Fruit fly (Drosophila melanogaster) whole organism, embryonic: ENCODE measurements around the gene eco.
A peak's percentile ranks its signal among the peaks of the same experiment; 100 is the strongest.

Experiments
- Abd-B ChIP-seq: fragments of 200-800 bp; sonication (Bioruptor generic); optimal IDR thresholded peaks from 2 replicates; lab custom pipeline; 2018; ENCODE audit warnings: missing biosample characterization, mild to moderate bottlenecking, missing genetic modification characterization, moderate library complexity
- Adf1 ChIP-seq: fragments of 200-800 bp; sonication (Bioruptor generic); IDR thresholded peaks from 2 replicates; pipeline ENCODE4 v1.3.6; 2022; ENCODE audit warnings: missing biosample characterization, missing genetic modification characterization
- Asciz ChIP-seq: fragments of 200-800 bp; sonication (Bioruptor generic); optimal IDR thresholded peaks from 2 replicates; lab custom pipeline; 2017; ENCODE audit warnings: missing biosample characterization, mild to moderate bottlenecking, missing genetic modification characterization, missing genetic modification reagents
- B-H1 ChIP-seq: fragments of 200-800 bp; sonication (Bioruptor generic); IDR thresholded peaks from 3 replicates; pipeline ENCODE4 v1.3.6; 2022; ENCODE audit warnings: missing biosample characterization, missing genetic modification characterization
- CG11695 ChIP-seq: fragments of 200-800 bp; sonication (Bioruptor generic); IDR thresholded peaks from 3 replicates; pipeline ENCODE4 v1.3.6; 2022; ENCODE audit warnings: missing biosample characterization, missing genetic modification characterization
- CG12155 ChIP-seq: fragments of 200-800 bp; sonication (Bioruptor generic); optimal IDR thresholded peaks from 3 replicates; lab custom pipeline; 2016; ENCODE audit warnings: missing biosample characterization, missing genetic modification characterization
- CG12769 ChIP-seq: fragments of 200-800 bp; sonication (Bioruptor generic); optimal IDR thresholded peaks from 2 replicates; lab custom pipeline; 2019; ENCODE audit warnings: missing biosample characterization, mild to moderate bottlenecking, missing genetic modification characterization, moderate library complexity
- CG12942 ChIP-seq: fragments of 200-800 bp; sonication (Bioruptor generic); optimal IDR thresholded peaks from 3 replicates; lab custom pipeline; 2016; ENCODE audit warnings: missing biosample characterization, missing genetic modification characterization
- CG1602 ChIP-seq: fragments of 200-800 bp; sonication (Bioruptor generic); optimal IDR thresholded peaks from 3 replicates; lab custom pipeline; 2016; ENCODE audit warnings: missing biosample characterization, missing genetic modification characterization
- CG1603 ChIP-seq: fragments of 200-800 bp; sonication (Bioruptor generic); optimal IDR thresholded peaks from 2 replicates; lab custom pipeline; 2019; ENCODE audit warnings: missing biosample characterization, mild to moderate bottlenecking, missing genetic modification characterization, moderate library complexity
- CG31441 ChIP-seq: fragments of 200-800 bp; sonication (Bioruptor generic); IDR thresholded peaks from 2 replicates; pipeline ENCODE4 v1.3.6; 2022; ENCODE audit warnings: missing biosample characterization, missing genetic modification characterization
- CG32532 ChIP-seq: fragments of 200-800 bp; sonication (Bioruptor generic); IDR thresholded peaks from 2 replicates; pipeline ENCODE4 v1.3.6; 2022; ENCODE audit warnings: missing biosample characterization, missing genetic modification characterization
- CG32767 ChIP-seq: fragments of 200-800 bp; sonication (Bioruptor generic); IDR thresholded peaks from 2 replicates; pipeline ENCODE4 v1.3.6; 2022; ENCODE audit warnings: missing biosample characterization, missing genetic modification characterization
- CG3838 ChIP-seq: fragments of 200-800 bp; sonication (Bioruptor generic); optimal IDR thresholded peaks from 3 replicates; lab custom pipeline; 2016; ENCODE audit warnings: missing biosample characterization, missing genetic modification characterization
- CG4360 ChIP-seq: fragments of 200-800 bp; sonication (Bioruptor generic); IDR thresholded peaks from 2 replicates; pipeline ENCODE4 v1.3.6; 2022; ENCODE audit warnings: missing biosample characterization, missing genetic modification characterization
- CG6854 ChIP-seq: fragments of 200-800 bp; sonication (Bioruptor generic); optimal IDR thresholded peaks from 3 replicates; lab custom pipeline; 2017; ENCODE audit warnings: missing biosample characterization, mild to moderate bottlenecking, missing genetic modification characterization
- CG7372 ChIP-seq: fragments of 200-800 bp; sonication (Bioruptor generic); IDR thresholded peaks from 2 replicates; pipeline ENCODE4 v1.3.6; 2022; ENCODE audit warnings: missing biosample characterization, missing genetic modification characterization
- CG7928 ChIP-seq: fragments of 200-800 bp; sonication (Bioruptor generic); optimal IDR thresholded peaks from 2 replicates; lab custom pipeline; 2017; ENCODE audit warnings: missing biosample characterization, mild to moderate bottlenecking, missing genetic modification characterization
- CG8924 ChIP-seq: fragments of 200-800 bp; optimal IDR thresholded peaks from 3 replicates; lab custom pipeline; 2019; ENCODE audit warnings: missing biosample characterization, mild to moderate bottlenecking, missing genetic modification characterization, moderate library complexity
- Chrac-16 ChIP-seq: fragments of 200-800 bp; sonication (Bioruptor generic); optimal IDR thresholded peaks from 3 replicates; lab custom pipeline; 2016; ENCODE audit warnings: missing biosample characterization, missing genetic modification characterization
- Dad ChIP-seq: fragments of 200-800 bp; sonication (Bioruptor generic); optimal IDR thresholded peaks from 3 replicates; lab custom pipeline; 2016; ENCODE audit warnings: missing biosample characterization, missing genetic modification characterization
- Dip2 ChIP-seq: fragments of 200-800 bp; sonication (Bioruptor generic); IDR thresholded peaks from 2 replicates; pipeline ENCODE4 v1.3.6; 2022; ENCODE audit warnings: missing biosample characterization, missing genetic modification characterization
- HHEX ChIP-seq: fragments of 200-800 bp; sonication (Bioruptor generic); optimal IDR thresholded peaks from 3 replicates; lab custom pipeline; 2017; ENCODE audit warnings: missing biosample characterization, mild to moderate bottlenecking, missing genetic modification characterization, missing genetic modification reagents
- HLHmδ ChIP-seq: fragments of 200-800 bp; sonication (Bioruptor generic); optimal IDR thresholded peaks from 2 replicates; lab custom pipeline; 2018; ENCODE audit warnings: missing biosample characterization, mild to moderate bottlenecking, missing genetic modification characterization, moderate library complexity
- Hr51 ChIP-seq, 2 experiments: fragments of 200-800 bp; sonication (Bioruptor generic); optimal IDR thresholded peaks; 2 replicates in 1 of 2; 3 replicates in 1 of 2; lab custom pipeline; 2016 to 2018; ENCODE audit warnings: missing biosample characterization in 2 of 2, missing genetic modification characterization in 2 of 2, mild to moderate bottlenecking in 1 of 2, moderate library complexity in 1 of 2
- Jarid2 ChIP-seq: fragments of 200-800 bp; sonication (Bioruptor generic); optimal IDR thresholded peaks from 3 replicates; lab custom pipeline; 2017; ENCODE audit warnings: mild to moderate bottlenecking, missing biosample characterization, missing genetic modification reagents, missing genetic modification characterization
- MESR4 ChIP-seq: fragments of 200-800 bp; sonication (Bioruptor generic); optimal IDR thresholded peaks from 2 replicates; lab custom pipeline; 2018; ENCODE audit warnings: missing biosample characterization, mild to moderate bottlenecking, missing genetic modification characterization, moderate library complexity
- MTF-1 ChIP-seq: fragments of 200-800 bp; sonication (Bioruptor generic); optimal IDR thresholded peaks from 2 replicates; lab custom pipeline; 2018; ENCODE audit warnings: missing biosample characterization, mild to moderate bottlenecking, missing genetic modification characterization, borderline replicate concordance
- Med ChIP-seq: fragments of 200-800 bp; sonication (Bioruptor generic); peaks from one replicate; lab custom pipeline; 2016; ENCODE audit warnings: missing biosample characterization, missing genetic modification characterization, mild to moderate bottlenecking, inconsistent platforms, moderate library complexity
- NC2β ChIP-seq: fragments of 200-800 bp; sonication (Bioruptor generic); optimal IDR thresholded peaks from 2 replicates; lab custom pipeline; 2016; ENCODE audit warnings: missing biosample characterization, missing genetic modification characterization
- Rfx ChIP-seq: fragments of 200-800 bp; sonication (Bioruptor generic); IDR thresholded peaks from 2 replicates; pipeline ENCODE4 v1.3.6; 2022; ENCODE audit warnings: missing biosample characterization, missing genetic modification characterization
- Trl ChIP-seq, 3 experiments: fragments of >200 bp in 2 of 3; fragments of 200-800 bp in 1 of 3; sonication (Bioruptor generic) in 1 of 3; optimal IDR thresholded peaks; 2 replicates in 1 of 3; 3 replicates in 2 of 3; lab custom pipeline; 2016 to 2017; ENCODE audit warnings: missing biosample characterization in 1 of 3, missing genetic modification characterization in 1 of 3
- amos ChIP-seq: fragments of 200-800 bp; sonication (Bioruptor generic); IDR thresholded peaks from 2 replicates; pipeline ENCODE4 v1.3.6; 2022; ENCODE audit warnings: missing biosample characterization, missing genetic modification characterization; ENCODE audit not compliant: partially characterized antibody
- caup ChIP-seq: fragments of 200-800 bp; sonication (Bioruptor generic); optimal IDR thresholded peaks from 3 replicates; lab custom pipeline; 2017; ENCODE audit warnings: missing biosample characterization, mild to moderate bottlenecking, missing genetic modification characterization, moderate library complexity; ENCODE audit not compliant: severe bottlenecking
- chinmo ChIP-seq: fragments of 200-800 bp; sonication (Bioruptor generic); IDR thresholded peaks from 4 replicates; pipeline ENCODE4 v1.3.6; 2022; ENCODE audit warnings: missing biosample characterization, missing genetic modification characterization; ENCODE audit not compliant: partially characterized antibody
- danr ChIP-seq: fragments of 200-800 bp; sonication (Bioruptor generic); IDR thresholded peaks from 2 replicates; pipeline ENCODE4 v1.3.6; 2022; ENCODE audit warnings: missing biosample characterization, missing genetic modification characterization
- inv ChIP-seq: fragments of 200-800 bp; sonication (Bioruptor generic); IDR thresholded peaks from 2 replicates; pipeline ENCODE4 v1.3.6; 2022; ENCODE audit warnings: missing biosample characterization, missing genetic modification characterization; ENCODE audit not compliant: partially characterized antibody
- jumu ChIP-seq: fragments of 200-800 bp; sonication (Bioruptor generic); optimal IDR thresholded peaks from 3 replicates; lab custom pipeline; 2016; ENCODE audit warnings: missing biosample characterization, missing genetic modification characterization
- kah ChIP-seq: fragments of 200-800 bp; sonication (Bioruptor generic); optimal IDR thresholded peaks from 2 replicates; lab custom pipeline; 2018; ENCODE audit warnings: missing biosample characterization, mild to moderate bottlenecking, missing genetic modification characterization
- mld ChIP-seq: fragments of 200-800 bp; sonication (Bioruptor generic); IDR thresholded peaks from 3 replicates; pipeline ENCODE4 v1.3.6; 2022; ENCODE audit warnings: missing biosample characterization, missing genetic modification characterization; ENCODE audit not compliant: partially characterized antibody
- org-1 ChIP-seq: fragments of 200-800 bp; sonication (Bioruptor generic); optimal IDR thresholded peaks from 2 replicates; lab custom pipeline; 2017; ENCODE audit warnings: missing biosample characterization, missing genetic modification characterization
- pan ChIP-seq, 4 experiments: fragments of >200 bp in 3 of 4; fragments of 200-800 bp in 1 of 4; sonication (Bioruptor generic) in 1 of 4; optimal IDR thresholded peaks in 3 of 4; IDR thresholded peaks in 1 of 4; 2 replicates each; pipeline versions ENCODE4 v1.3.6 to Lab custom; 2017 to 2022; ENCODE audit warnings: missing biosample characterization in 2 of 4, missing genetic modification characterization in 2 of 4, mixed read lengths in 1 of 4
- sd ChIP-seq: fragments of 200-800 bp; sonication (Bioruptor generic); optimal IDR thresholded peaks from 3 replicates; lab custom pipeline; 2018; ENCODE audit warnings: missing biosample characterization, mild to moderate bottlenecking, missing genetic modification characterization, moderate library complexity
- ssp ChIP-seq: fragments of 200-800 bp; sonication (Bioruptor generic); IDR thresholded peaks from 2 replicates; pipeline ENCODE4 v1.3.6; 2022; ENCODE audit warnings: missing biosample characterization, missing genetic modification characterization
- sug ChIP-seq: fragments of 200-800 bp; optimal IDR thresholded peaks from 2 replicates; lab custom pipeline; 2019; ENCODE audit warnings: missing biosample characterization, mild to moderate bottlenecking, missing genetic modification characterization, moderate library complexity
- wdn ChIP-seq: fragments of 200-800 bp; sonication (Bioruptor generic); IDR thresholded peaks from 2 replicates; pipeline ENCODE4 v1.3.6; 2022; ENCODE audit warnings: missing biosample characterization, missing genetic modification characterization
- wek ChIP-seq: fragments of 200-800 bp; sonication (Bioruptor generic); optimal IDR thresholded peaks from 3 replicates; lab custom pipeline; 2018; ENCODE audit warnings: missing biosample characterization, mild to moderate bottlenecking, missing genetic modification characterization, moderate library complexity

eco gene

DNA sequence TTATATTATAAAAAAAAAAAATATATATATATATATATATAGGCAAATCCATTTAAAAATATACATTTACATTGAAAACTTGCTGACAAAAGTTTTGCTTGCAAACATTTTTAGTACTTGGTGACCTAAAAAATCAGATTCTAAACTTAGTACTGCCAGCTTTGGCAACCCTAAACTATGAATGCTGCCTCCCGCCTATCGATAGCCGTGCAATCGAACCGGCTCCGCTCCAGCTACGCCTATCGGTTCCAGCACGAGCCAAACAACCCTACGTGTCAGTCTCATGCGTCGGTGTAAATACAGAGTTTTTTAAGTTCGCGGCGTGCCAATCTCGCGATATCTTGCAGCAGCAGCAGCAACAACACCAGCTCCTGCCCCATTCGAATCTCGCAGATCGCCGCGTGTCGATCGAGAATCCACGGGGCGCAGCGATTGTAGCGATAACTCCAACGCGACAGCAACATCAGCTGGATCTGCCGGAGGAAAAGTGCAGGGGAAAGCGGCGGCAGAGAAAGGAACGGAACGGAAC is 21.2 kb upstream of the eco start, which contains the start of gene Sec63 (continued):
- TF ChIP-seq pan (optimal IDR thresholded peaks at IDR 0.05; lab: Kevin White, UChicago) = no peak
- TF ChIP-seq pan (GFP tag; optimal IDR thresholded peaks at IDR 0.05 in 1 of 2, IDR thresholded peaks at IDR 0.05 in 1 of 2) = peak in 1 of 2 experiments; percentile 54
- peak; percentile 75 for TF ChIP-seq inv (GFP tag; lab: Robert Waterston, UW)
- peak; percentile 87; the same call in 2 of the 3 replicates for TF ChIP-seq mld (GFP tag; lab: Robert Waterston, UW)
- TF ChIP-seq Hr51 (GFP tag; optimal IDR thresholded peaks at IDR 0.05; lab: Kevin White, UChicago) = peak; percentile 47 to 49
- peak; percentile 2 for TF ChIP-seq CG3838 (GFP tag; lab: Kevin White, UChicago)
- no peak for TF ChIP-seq B-H1 (GFP tag; lab: Robert Waterston, UW)
- peak; percentile 3 for TF ChIP-seq sug (tag; lab: Kevin White, UChicago)
- no peak for TF ChIP-seq kah
- TF ChIP-seq Chrac-16 (GFP tag; lab: Kevin White, UChicago) = peak; percentile 38
- TF ChIP-seq CG11695 (GFP tag; lab: Robert Waterston, UW) = no peak
- peak; percentile 34 for TF ChIP-seq HHEX
- peak; percentile 43; the same call in 1 of the 2 replicates for TF ChIP-seq CG7372 (GFP tag; lab: Robert Waterston, UW)
- TF ChIP-seq CG1602 (GFP tag; lab: Kevin White, UChicago) = no peak
- TF ChIP-seq Adf1 (GFP tag; lab: Robert Waterston, UW) = 0 out of 2 replicates have a peak, but pooled peaks have one; percentile 3
- TF ChIP-seq CG32532 (GFP tag; lab: Robert Waterston, UW) = peak; percentile 61
- TF ChIP-seq ssp (GFP tag; lab: Robert Waterston, UW) = 0 out of 2 replicates have a peak, but pooled peaks have one; percentile 30
- peak; percentile 36 for TF ChIP-seq Abd-B (GFP tag; lab: Kevin White, UChicago)
- TF ChIP-seq danr (GFP tag; lab: Robert Waterston, UW) = no peak
- TF ChIP-seq Dip2 = no peak
- peak; percentile 51; the same call in 1 of the 2 replicates for TF ChIP-seq CG31441 (GFP tag; lab: Robert Waterston, UW)
- TF ChIP-seq CG32767 (GFP tag; lab: Robert Waterston, UW) = peak; percentile 20; the same call in 1 of the 2 replicates
- peak; percentile 96 for TF ChIP-seq HLHmδ (GFP tag; lab: Kevin White, UChicago)
- TF ChIP-seq jumu (GFP tag; lab: Kevin White, UChicago) = peak; percentile 39
- no peak for TF ChIP-seq CG6854 (GFP tag; lab: Kevin White, UChicago)
- TF ChIP-seq CG1603 (tag; lab: Kevin White, UChicago) = peak; percentile 54
- peak; percentile 91 for TF ChIP-seq CG12155 (GFP tag; lab: Kevin White, UChicago)
- peak; percentile 13 for TF ChIP-seq CG12942 (GFP tag; lab: Kevin White, UChicago)
- TF ChIP-seq caup (GFP tag; lab: Kevin White, UChicago) = peak; percentile 27
- peak; percentile 36 for TF ChIP-seq CG8924 (tag; lab: Kevin White, UChicago)

DNA sequence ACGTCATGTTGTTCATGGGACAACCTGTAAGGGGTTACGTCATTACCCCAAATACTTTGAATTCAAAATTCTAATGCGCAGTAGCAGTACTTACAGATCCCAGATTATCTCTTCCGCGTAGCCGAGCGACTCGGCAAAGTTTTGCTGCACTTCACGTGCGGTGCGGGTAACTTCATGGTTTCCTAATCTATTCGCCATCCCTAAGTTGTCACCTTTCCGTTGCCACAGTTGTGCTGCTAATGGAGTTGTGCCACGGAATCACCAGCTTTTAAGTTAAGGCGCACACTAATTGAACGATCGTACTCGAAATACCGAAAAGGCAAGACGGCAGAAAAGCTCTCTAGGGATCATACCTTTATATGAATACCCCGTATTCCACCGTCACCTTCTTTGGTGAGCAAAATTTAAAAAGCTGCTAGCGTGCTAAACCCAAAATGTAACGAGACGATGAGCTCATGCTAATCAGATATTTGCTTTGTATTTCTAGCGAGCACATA is 20.7 kb upstream of the eco start, which contains the start of gene pst:
Gene pst (minus strand): TSS at position 437 of the 497 bp plus-strand sequence.
- TF ChIP-seq NC2β (GFP tag; lab: Kevin White, UChicago) = peak; percentile 41
- TF ChIP-seq CG11695 (GFP tag; lab: Robert Waterston, UW) = 0 out of 3 replicates have a peak, but pooled peaks have one; percentile 29
- TF ChIP-seq CG4360 (GFP tag; lab: Robert Waterston, UW) = no peak
- peak; percentile 51 for TF ChIP-seq Jarid2 (GFP tag; lab: Kevin White, UChicago)
- no peak for TF ChIP-seq Trl (optimal IDR thresholded peaks at IDR 0.05; lab: Kevin White, UChicago)
- TF ChIP-seq Trl (GFP tag; optimal IDR thresholded peaks at IDR 0.05; lab: Kevin White, UChicago) = no peak
- TF ChIP-seq wdn (GFP tag; lab: Robert Waterston, UW) = no peak
- TF ChIP-seq chinmo (GFP tag; lab: Robert Waterston, UW) = peak; percentile 53; the same call in 2 of the 4 replicates
- TF ChIP-seq CG12769 = peak; percentile 74
- TF ChIP-seq wek (GFP tag; lab: Kevin White, UChicago) = peak; percentile 96
- no peak for TF ChIP-seq org-1 (GFP tag; lab: Kevin White, UChicago)
- TF ChIP-seq amos (GFP tag; lab: Robert Waterston, UW) = peak; percentile 40; the same call in 1 of the 2 replicates
- TF ChIP-seq Rfx = peak; percentile 27; the same call in 1 of the 2 replicates
- TF ChIP-seq sd = peak; percentile 44
- TF ChIP-seq CG7928 (GFP tag; lab: Kevin White, UChicago) = peak; percentile 66
- TF ChIP-seq MTF-1 (GFP tag; lab: Kevin White, UChicago) = peak; percentile 17
- peak; percentile 78 for TF ChIP-seq Med
- TF ChIP-seq Asciz (GFP tag; lab: Kevin White, UChicago) = peak; percentile 21
- no peak for TF ChIP-seq Dad (GFP tag; lab: Kevin White, UChicago)
- peak; percentile 33 for TF ChIP-seq MESR4 (GFP tag; lab: Kevin White, UChicago)
